Worm (Caenorhabditis elegans) whole organism, L3 larva: ENCODE measurements around the gene unc-5.
"Not testable (repeated sequence)": the region's sequence is repeated elsewhere in the genome, so short reads cannot be mapped to it uniquely, and the experiment has no call there.

Source experiments
- R02D3.7 ChIP-seq: fragments of 150-350 bp; optimal IDR thresholded peaks from 2 replicates; lab custom pipeline; 2014; ENCODE audit warnings: missing biosample characterization, missing genetic modification characterization
- ZK546.5 ChIP-seq: sonication (generic microtip); optimal IDR thresholded peaks from 2 replicates; lab custom pipeline; 2017; ENCODE audit warnings: missing biosample characterization, missing genetic modification characterization
- aly-2 ChIP-seq: fragments of 150-350 bp; optimal IDR thresholded peaks from 2 replicates; lab custom pipeline; 2014; ENCODE audit warnings: missing biosample characterization, missing genetic modification characterization
- ceh-16 ChIP-seq: sonication (generic microtip); optimal IDR thresholded peaks from 2 replicates; lab custom pipeline; 2017; ENCODE audit warnings: missing biosample characterization, missing genetic modification characterization
- ceh-28 ChIP-seq: fragments of 150-350 bp; optimal IDR thresholded peaks from 2 replicates; lab custom pipeline; 2014; ENCODE audit warnings: missing biosample characterization, missing genetic modification reagents, missing genetic modification characterization
- ceh-82 ChIP-seq: fragments of 150-350 bp; optimal IDR thresholded peaks from 2 replicates; lab custom pipeline; 2014; ENCODE audit warnings: missing biosample characterization, missing genetic modification characterization
- ceh-9 ChIP-seq: sonication (generic microtip); optimal IDR thresholded peaks from 2 replicates; lab custom pipeline; 2018; ENCODE audit warnings: missing biosample characterization, missing genetic modification characterization
- daf-12 ChIP-seq: fragments of 150-350 bp; optimal IDR thresholded peaks from 2 replicates; lab custom pipeline; 2014; ENCODE audit warnings: missing biosample characterization, missing genetic modification reagents, missing genetic modification characterization
- egl-5 ChIP-seq: fragments of 150-350 bp; optimal IDR thresholded peaks from 2 replicates; lab custom pipeline; 2017; ENCODE audit warnings: missing biosample characterization, missing genetic modification reagents, missing genetic modification characterization, inconsistent platforms
- elt-1 ChIP-seq: fragments of 150-350 bp; optimal IDR thresholded peaks from 2 replicates; lab custom pipeline; 2014; ENCODE audit warnings: missing biosample characterization, missing genetic modification characterization
- elt-2 ChIP-seq: sonication (generic microtip); optimal IDR thresholded peaks from 2 replicates; lab custom pipeline; 2016; ENCODE audit warnings: missing genetic modification reagents, mild to moderate bottlenecking, missing genetic modification characterization, missing compliant biosample characterization
- eor-1 ChIP-seq, 2 experiments: fragments of 150-350 bp; optimal IDR thresholded peaks; 2 replicates each; lab custom pipeline; 2014 to 2018; ENCODE audit warnings: missing biosample characterization in 2 of 2, missing genetic modification characterization in 2 of 2
- fkh-10 ChIP-seq: sonication (generic microtip); optimal IDR thresholded peaks from 2 replicates; lab custom pipeline; 2017; ENCODE audit warnings: missing biosample characterization, missing genetic modification reagents, missing genetic modification characterization
- fkh-2 ChIP-seq: fragments of 150-350 bp; optimal IDR thresholded peaks from 2 replicates; lab custom pipeline; 2014; ENCODE audit warnings: missing biosample characterization, missing genetic modification reagents, missing genetic modification characterization
- fos-1 ChIP-seq: fragments of 150-350 bp; optimal IDR thresholded peaks from 2 replicates; lab custom pipeline; 2014; ENCODE audit warnings: missing biosample characterization, missing genetic modification characterization
- jun-1 ChIP-seq: fragments of 150-350 bp; optimal IDR thresholded peaks from 2 replicates; lab custom pipeline; 2014; ENCODE audit warnings: missing biosample characterization, missing genetic modification reagents, missing genetic modification characterization
- lin-15B ChIP-seq: fragments of 150-350 bp; optimal IDR thresholded peaks from 2 replicates; lab custom pipeline; 2014; ENCODE audit warnings: missing biosample characterization, missing genetic modification characterization
- lin-39 ChIP-seq: fragments of 150-350 bp; optimal IDR thresholded peaks from 2 replicates; lab custom pipeline; 2018; ENCODE audit warnings: missing biosample characterization, missing genetic modification reagents, missing genetic modification characterization
- lsy-12 ChIP-seq: sonication (generic microtip); optimal IDR thresholded peaks from 2 replicates; lab custom pipeline; 2016; ENCODE audit warnings: mild to moderate bottlenecking, missing genetic modification characterization, missing compliant biosample characterization
- mml-1 ChIP-seq: fragments of 150-350 bp; sonication (generic microtip); optimal IDR thresholded peaks from 3 replicates; lab custom pipeline; 2014; ENCODE audit warnings: missing biosample characterization, missing genetic modification characterization
- nfya-1 ChIP-seq: sonication (generic microtip); optimal IDR thresholded peaks from 2 replicates; lab custom pipeline; 2017; ENCODE audit warnings: missing genetic modification characterization, mild to moderate bottlenecking, missing compliant biosample characterization, antibody characterized with exemption, moderate library complexity; ENCODE audit not compliant: insufficient read depth
- nhr-11 ChIP-seq: fragments of 150-350 bp; optimal IDR thresholded peaks from 2 replicates; lab custom pipeline; 2014; ENCODE audit warnings: missing biosample characterization, missing genetic modification characterization
- nhr-12 ChIP-seq: fragments of 150-350 bp; optimal IDR thresholded peaks from 2 replicates; lab custom pipeline; 2014; ENCODE audit warnings: missing biosample characterization, missing genetic modification characterization
- nhr-28 ChIP-seq: fragments of 150-350 bp; optimal IDR thresholded peaks from 2 replicates; lab custom pipeline; 2014; ENCODE audit warnings: missing biosample characterization, missing genetic modification characterization
- nhr-67 ChIP-seq: fragments of 150-350 bp; optimal IDR thresholded peaks from 2 replicates; lab custom pipeline; 2014; ENCODE audit warnings: missing biosample characterization, missing genetic modification characterization
- nhr-76 ChIP-seq: fragments of 150-350 bp; sonication (generic microtip); optimal IDR thresholded peaks from 5 replicates; lab custom pipeline; 2014; ENCODE audit warnings: missing biosample characterization, missing genetic modification characterization
- nhr-77 ChIP-seq: fragments of 150-350 bp; optimal IDR thresholded peaks from 2 replicates; lab custom pipeline; 2014; ENCODE audit warnings: missing biosample characterization, missing genetic modification characterization
- pha-4 ChIP-seq: fragments of 150-350 bp; optimal IDR thresholded peaks from 2 replicates; lab custom pipeline; 2014; ENCODE audit warnings: missing biosample characterization, missing genetic modification reagents, missing genetic modification characterization
- pqm-1 ChIP-seq: fragments of 150-350 bp; optimal IDR thresholded peaks from 2 replicates; lab custom pipeline; 2017; ENCODE audit warnings: missing biosample characterization, missing genetic modification characterization, inconsistent platforms
- sea-2 ChIP-seq: fragments of 150-350 bp; sonication (generic microtip); optimal IDR thresholded peaks from 4 replicates; lab custom pipeline; 2014; ENCODE audit warnings: missing biosample characterization, missing genetic modification reagents, missing genetic modification characterization
- skn-1 ChIP-seq: fragments of 150-350 bp; optimal IDR thresholded peaks from 2 replicates; lab custom pipeline; 2014; ENCODE audit warnings: missing biosample characterization, missing genetic modification characterization
- snpc-4 ChIP-seq: fragments of 150-350 bp; optimal IDR thresholded peaks from 2 replicates; lab custom pipeline; 2014; ENCODE audit warnings: missing biosample characterization, missing genetic modification characterization
- tbx-2 ChIP-seq: sonication (generic microtip); optimal IDR thresholded peaks from 2 replicates; lab custom pipeline; 2016; ENCODE audit warnings: mild to moderate bottlenecking, missing genetic modification characterization, missing compliant biosample characterization
- unc-62 ChIP-seq: fragments of 150-350 bp; sonication (generic microtip); optimal IDR thresholded peaks from 4 replicates; lab custom pipeline; 2014; ENCODE audit warnings: missing biosample characterization, missing genetic modification reagents, missing genetic modification characterization
- zag-1 ChIP-seq: fragments of 150-350 bp; optimal IDR thresholded peaks from 2 replicates; lab custom pipeline; 2014; ENCODE audit warnings: missing biosample characterization, missing genetic modification characterization
- ztf-11 ChIP-seq: fragments of 150-350 bp; optimal IDR thresholded peaks from 2 replicates; lab custom pipeline; 2014; ENCODE audit warnings: missing biosample characterization, missing genetic modification characterization
- ztf-4 ChIP-seq: fragments of 150-350 bp; optimal IDR thresholded peaks from 2 replicates; lab custom pipeline; 2014; ENCODE audit warnings: missing biosample characterization, missing genetic modification characterization

unc-5 gene

ce11 chrIV:5493692-5494091 lies 34.4 kb downstream of the unc-5 start, which contains the start of gene B0273.1:
TSS of gene B0273.1 (plus strand) at chrIV:5493992.
- TF ChIP-seq jun-1 (tag; lab: Kevin White, UChicago) = no peak
- TF ChIP-seq elt-2 = no peak
- TF ChIP-seq ceh-82 (tag; lab: Kevin White, UChicago) = no peak
- no peak for TF ChIP-seq nhr-76 (tag; lab: Kevin White, UChicago)
- TF ChIP-seq pqm-1 (tag; lab: Kevin White, UChicago) = no peak
- TF ChIP-seq ceh-16 (tag; lab: Kevin White, UChicago) = no peak
- TF ChIP-seq eor-1 (tag; optimal IDR thresholded peaks at IDR 0.05; lab: Kevin White, UChicago) = no peak
- no peak for TF ChIP-seq skn-1 (tag; lab: Kevin White, UChicago)
- no peak for TF ChIP-seq snpc-4
- no peak for TF ChIP-seq nhr-12 (tag; lab: Kevin White, UChicago)
- no peak for TF ChIP-seq mml-1 (tag; lab: Kevin White, UChicago)
- TF ChIP-seq elt-1 = no peak
- TF ChIP-seq lin-15B (tag; lab: Kevin White, UChicago) = no peak
- no peak for TF ChIP-seq unc-62 (GFP tag; lab: Kevin White, UChicago)

ce11 chrIV:5493135-5493534 lies 35.0 kb downstream of the unc-5 start:
- TF ChIP-seq ztf-4 (tag; lab: Kevin White, UChicago) (no peak), lin-39 (no peak), nhr-28 (tag; lab: Kevin White, UChicago) (no peak), fos-1 (no peak), nhr-11 (tag; lab: Kevin White, UChicago) (no peak), ceh-9 (tag; lab: Kevin White, UChicago) (no peak), pqm-1 (tag; lab: Kevin White, UChicago) (no peak), nhr-12 (tag; lab: Kevin White, UChicago) (no peak), snpc-4 (no peak), sea-2 (no peak), daf-12 (tag; lab: Kevin White, UChicago) (no peak), lin-15B (tag; lab: Kevin White, UChicago) (no peak), egl-5 (tag; lab: Kevin White, UChicago) (no peak)

ce11 chrIV:5492196-5492595 lies 35.9 kb downstream of the unc-5 start:
- TF ChIP-seq nhr-77 (tag; lab: Kevin White, UChicago) = no peak
- TF ChIP-seq ZK546.5 = no peak
- TF ChIP-seq pqm-1 (tag; lab: Kevin White, UChicago) = no peak
- no peak for TF ChIP-seq nfya-1
- no peak for TF ChIP-seq ceh-16 (tag; lab: Kevin White, UChicago)
- TF ChIP-seq elt-1 = no peak
- TF ChIP-seq ceh-82 (tag; lab: Kevin White, UChicago) = no peak
- TF ChIP-seq nhr-76 (tag; lab: Kevin White, UChicago) = no peak
- TF ChIP-seq ztf-11 (tag; lab: Kevin White, UChicago) = no peak
- no peak for TF ChIP-seq nhr-11 (tag; lab: Kevin White, UChicago)
- TF ChIP-seq mml-1 (tag; lab: Kevin White, UChicago) = no peak
- no peak for TF ChIP-seq ceh-9 (tag; lab: Kevin White, UChicago)
- TF ChIP-seq pha-4 (tag; lab: Kevin White, UChicago) = no peak
- no peak for TF ChIP-seq fkh-10 (GFP tag; lab: Kevin White, UChicago)
- no peak for TF ChIP-seq aly-2
- TF ChIP-seq fkh-2 (tag; lab: Kevin White, UChicago) = no peak
- no peak for TF ChIP-seq zag-1 (tag; lab: Kevin White, UChicago)
- TF ChIP-seq elt-2 = no peak
- TF ChIP-seq ceh-28 = no peak
- TF ChIP-seq lin-39 = no peak

- TF ChIP-seq tbx-2, nhr-67, pqm-1 (tag; lab: Kevin White, UChicago): not testable (repeated sequence)
Measured at ce11 chrIV:5491054-5491453, 37.1 kb downstream of the unc-5 start, which contains the start of gene B0273.115. TSS of gene B0273.115 (minus strand) at chrIV:5491154.

ce11 chrIV:5486208-5486731 lies 41.9 kb downstream of the unc-5 start, which contains the start of the genes snpc-3.1 and puf-7:
TSS of gene snpc-3.1 (minus strand) at chrIV:5486258.
TSS of gene puf-7 (plus strand) at chrIV:5486713.
- not testable (repeated sequence) for TF ChIP-seq R02D3.7, lsy-12, ceh-82 (tag; lab: Kevin White, UChicago)
